Fruit fly (Drosophila melanogaster) whole organism, larva: ENCODE measurements around the gene CG17982.

Experiments used
- noc ChIP-seq: fragments of 200-800 bp; sonication (Bioruptor generic); optimal IDR thresholded peaks from 3 replicates; lab custom pipeline; 2019; ENCODE audit warnings: missing biosample characterization, mild to moderate bottlenecking, missing genetic modification characterization, moderate library complexity

The CG17982 gene

dm6 chrX:8120939-8121338 lies 22.7 kb downstream of the CG17982 start, which contains the start of gene CG2260:
Gene CG2260 (minus strand): TSS chrX:8121147.
- no peak for TF ChIP-seq noc (tag; lab: Kevin White, UChicago)

dm6 chrX:8116813-8117212 lies 26.8 kb downstream of the CG17982 start, which contains the start of gene CG1575:
Gene CG1575 (plus strand): TSS chrX:8117012.
- no peak for TF ChIP-seq noc (tag; lab: Kevin White, UChicago)

dm6 chrX:8115717-8116311 lies 27.8 kb downstream of the CG17982 start, which contains the start of gene Gclc:
Gene Gclc (minus strand): TSS chrX:8116147.
- peak; percentile 17 for TF ChIP-seq noc (tag; lab: Kevin White, UChicago)

dm6 chrX:8115343-8115676 lies 28.3 kb downstream of the CG17982 start:
- TF ChIP-seq noc (tag; lab: Kevin White, UChicago), result no peak

- TF ChIP-seq noc (tag; lab: Kevin White, UChicago), result peak; percentile 77
These were observed 28.9 kb downstream of the CG17982 start for dm6 chrX:8114476-8115342.

- TF ChIP-seq noc (tag; lab: Kevin White, UChicago), result peak; percentile 93
These were observed 30.0 kb downstream of the CG17982 start for dm6 chrX:8113386-8114279.

- peak; percentile 43 for TF ChIP-seq noc (tag; lab: Kevin White, UChicago)
These were observed 30.9 kb downstream of the CG17982 start for dm6 chrX:8112715-8113114.

dm6 chrX:8110984-8111383 lies 32.7 kb downstream of the CG17982 start:
- no peak for TF ChIP-seq noc (tag; lab: Kevin White, UChicago)

- no peak for TF ChIP-seq noc (tag; lab: Kevin White, UChicago)
These were observed 35.7 kb downstream of the CG17982 start for dm6 chrX:8107936-8108335.

- TF ChIP-seq noc (tag; lab: Kevin White, UChicago), result peak; percentile 34
These were observed 37.2 kb downstream of the CG17982 start for dm6 chrX:8106281-8107050.

- peak; percentile 92 for TF ChIP-seq noc (tag; lab: Kevin White, UChicago)
These were observed 42.0 kb downstream of the CG17982 start, which contains the start of gene CG2258 for dm6 chrX:8101479-8102198. Gene CG2258 (minus strand): TSS chrX:8102095.

dm6 chrX:8100826-8101079 lies 42.9 kb downstream of the CG17982 start:
- TF ChIP-seq noc (tag; lab: Kevin White, UChicago), result no peak

dm6 chrX:8100026-8100825 lies 43.4 kb downstream of the CG17982 start:
- TF ChIP-seq noc (tag; lab: Kevin White, UChicago), result peak; percentile 14

dm6 chrX:8093722-8094177 lies 49.9 kb downstream of the CG17982 start, which contains the start of gene UbcE2H:
Gene UbcE2H (minus strand): TSS chrX:8094064.
- TF ChIP-seq noc (tag; lab: Kevin White, UChicago), result no peak
